Fruit fly (Drosophila melanogaster) whole organism, pupa: ENCODE results near the gene CG31213.

ENCODE experiments used
- CG10348 ChIP-seq: fragments of 200-800 bp; sonication (Bioruptor generic); IDR thresholded peaks from 2 replicates; pipeline ENCODE4 v1.3.6; 2022; ENCODE audit warnings: missing biosample characterization, missing genetic modification characterization
- CG12605 ChIP-seq: fragments of 200-800 bp; sonication (Bioruptor generic); IDR thresholded peaks from 2 replicates; pipeline ENCODE4 v1.3.6; 2022; ENCODE audit warnings: missing biosample characterization, missing genetic modification characterization
- CG13204 ChIP-seq: fragments of 200-800 bp; sonication (Bioruptor generic); optimal IDR thresholded peaks from 2 replicates; lab custom pipeline; 2018; ENCODE audit warnings: missing biosample characterization, mild to moderate bottlenecking, missing genetic modification characterization, moderate library complexity
- CG14655 ChIP-seq: fragments of 200-800 bp; sonication (Bioruptor generic); optimal IDR thresholded peaks from 3 replicates; lab custom pipeline; 2017; ENCODE audit warnings: mild to moderate bottlenecking, missing biosample characterization, missing genetic modification reagents, missing genetic modification characterization
- CG15710 ChIP-seq: fragments of 200-800 bp; sonication (Bioruptor generic); optimal IDR thresholded peaks from 2 replicates; lab custom pipeline; 2018; ENCODE audit warnings: missing biosample characterization, mild to moderate bottlenecking, missing genetic modification characterization, moderate library complexity
- CG17806 ChIP-seq: fragments of 200-800 bp; sonication (Bioruptor generic); optimal IDR thresholded peaks from 2 replicates; lab custom pipeline; 2018; ENCODE audit warnings: missing biosample characterization, mild to moderate bottlenecking, missing genetic modification characterization, moderate library complexity
- CG32121 ChIP-seq: fragments of 200-800 bp; sonication (Bioruptor generic); IDR thresholded peaks from 2 replicates; pipeline ENCODE4 v1.3.6; 2022; ENCODE audit warnings: missing biosample characterization, missing genetic modification characterization
- CG34367 ChIP-seq: fragments of 200-800 bp; sonication (Bioruptor generic); optimal IDR thresholded peaks from 2 replicates; lab custom pipeline; 2018; ENCODE audit warnings: missing biosample characterization, mild to moderate bottlenecking, missing genetic modification characterization
- CG4496 ChIP-seq: fragments of 200-800 bp; sonication (Bioruptor generic); IDR thresholded peaks from 3 replicates; pipeline ENCODE4 v1.3.6; 2022; ENCODE audit warnings: missing biosample characterization, missing genetic modification characterization
- CG8159 ChIP-seq: fragments of 200-800 bp; sonication (Bioruptor generic); optimal IDR thresholded peaks from 3 replicates; lab custom pipeline; 2018; ENCODE audit warnings: missing biosample characterization, mild to moderate bottlenecking, missing genetic modification characterization, moderate library complexity
- CG8301 ChIP-seq: fragments of 200-800 bp; sonication (Bioruptor generic); optimal IDR thresholded peaks from 2 replicates; lab custom pipeline; 2018; ENCODE audit warnings: missing biosample characterization, mild to moderate bottlenecking, missing genetic modification characterization
- CG9948 ChIP-seq: fragments of 200-800 bp; sonication (Bioruptor generic); optimal IDR thresholded peaks from 2 replicates; lab custom pipeline; 2018; ENCODE audit warnings: missing biosample characterization, mild to moderate bottlenecking, missing genetic modification characterization, moderate library complexity
- D1 ChIP-seq: fragments of 200-800 bp; sonication (Bioruptor generic); optimal IDR thresholded peaks from 2 replicates; lab custom pipeline; 2018; ENCODE audit warnings: missing biosample characterization, mild to moderate bottlenecking, missing genetic modification characterization, moderate library complexity
- EcR ChIP-seq: fragments of 200-800 bp; sonication (Bioruptor generic); optimal IDR thresholded peaks from 3 replicates; lab custom pipeline; 2019; ENCODE audit warnings: missing biosample characterization, missing genetic modification characterization, mild to moderate bottlenecking, moderate library complexity, missing genetic modification reagents
- Ets98B ChIP-seq: fragments of 200-800 bp; sonication (Bioruptor generic); IDR thresholded peaks from 2 replicates; pipeline ENCODE4 v1.3.6; 2022; ENCODE audit warnings: missing biosample characterization, missing genetic modification characterization
- Pif1A ChIP-seq: fragments of 200-800 bp; sonication (Bioruptor generic); optimal IDR thresholded peaks from 3 replicates; lab custom pipeline; 2016; ENCODE audit warnings: missing biosample characterization, missing genetic modification characterization
- Pif1B ChIP-seq: fragments of 200-800 bp; sonication (Bioruptor generic); optimal IDR thresholded peaks from 3 replicates; lab custom pipeline; 2016; ENCODE audit warnings: missing biosample characterization, missing genetic modification characterization
- Snoo ChIP-seq: fragments of 200-800 bp; sonication (Bioruptor generic); optimal IDR thresholded peaks from 3 replicates; lab custom pipeline; 2017; ENCODE audit warnings: missing biosample characterization, mild to moderate bottlenecking, missing genetic modification characterization, inconsistent platforms
- fd96Ca ChIP-seq: fragments of 200-800 bp; sonication (Bioruptor generic); IDR thresholded peaks from 3 replicates; pipeline ENCODE4 v1.3.6; 2022; ENCODE audit warnings: missing biosample characterization, missing genetic modification characterization
- gl ChIP-seq: fragments of 200-800 bp; sonication (Bioruptor generic); optimal IDR thresholded peaks from 2 replicates; lab custom pipeline; 2018; ENCODE audit warnings: missing biosample characterization, mild to moderate bottlenecking, missing genetic modification characterization
- rn ChIP-seq: fragments of 200-800 bp; sonication (Bioruptor generic); IDR thresholded peaks from 2 replicates; pipeline ENCODE4 v1.3.6; 2022; ENCODE audit warnings: missing biosample characterization, missing genetic modification characterization

The CG31213 gene

DNA sequence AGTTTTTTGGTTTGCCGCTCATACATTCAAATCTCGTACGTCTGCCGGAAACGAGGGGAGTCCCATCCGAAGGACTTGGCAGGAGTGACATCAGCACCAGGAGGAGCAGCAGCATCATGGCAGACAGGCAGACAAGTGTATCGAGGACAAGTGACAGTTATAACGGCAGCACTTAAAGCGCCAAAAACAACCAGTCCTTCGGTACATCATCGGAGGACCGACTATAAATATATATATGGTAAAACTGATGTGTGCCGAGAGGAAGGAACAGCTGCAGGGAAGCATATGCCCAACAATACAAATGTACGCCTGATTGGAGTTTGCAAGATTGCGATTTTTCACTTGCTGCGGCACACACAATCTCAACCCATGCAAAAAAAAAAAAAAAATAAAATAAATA lies 4.0 kb upstream of the CG31213 start:
- TF ChIP-seq CG9948 (tag; lab: Kevin White, UChicago): no peak
- TF ChIP-seq Pif1B: no peak

DNA sequence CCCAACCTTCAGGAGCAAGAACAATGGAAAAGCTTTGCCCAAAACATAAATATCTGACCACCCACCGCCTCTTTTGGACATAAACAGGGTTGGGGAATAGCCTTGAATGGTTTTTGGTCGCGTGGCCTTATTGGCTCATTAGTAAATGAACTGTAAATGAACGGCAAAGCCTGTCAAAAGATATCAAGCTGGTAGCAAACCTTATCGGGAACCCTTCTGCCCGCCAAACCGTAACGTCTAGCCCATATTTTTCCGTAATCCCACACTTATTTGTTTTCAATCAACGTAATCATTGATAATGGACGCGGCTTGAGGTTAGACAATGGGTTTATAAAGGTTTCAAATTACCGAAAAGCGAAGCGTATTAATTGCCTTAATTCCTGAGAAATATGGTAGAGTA lies 12.7 kb downstream of the CG31213 start:
- TF ChIP-seq CG32121 (GFP tag; lab: Robert Waterston, UW) (no peak), CG34367 (tag; lab: Kevin White, UChicago) (no peak), CG8301 (tag; lab: Kevin White, UChicago) (no peak), EcR (GFP tag; lab: Kevin White, UChicago) (no peak), CG17806 (tag; lab: Kevin White, UChicago) (no peak), CG12605 (GFP tag; lab: Robert Waterston, UW) (no peak), CG8159 (no peak), Snoo (no peak), Pif1B (no peak), CG14655 (no peak), CG9948 (tag; lab: Kevin White, UChicago) (no peak), CG10348 (GFP tag; lab: Robert Waterston, UW) (no peak), D1 (tag; lab: Kevin White, UChicago) (no peak), Ets98B (no peak), CG4496 (GFP tag; lab: Robert Waterston, UW) (no peak)

DNA sequence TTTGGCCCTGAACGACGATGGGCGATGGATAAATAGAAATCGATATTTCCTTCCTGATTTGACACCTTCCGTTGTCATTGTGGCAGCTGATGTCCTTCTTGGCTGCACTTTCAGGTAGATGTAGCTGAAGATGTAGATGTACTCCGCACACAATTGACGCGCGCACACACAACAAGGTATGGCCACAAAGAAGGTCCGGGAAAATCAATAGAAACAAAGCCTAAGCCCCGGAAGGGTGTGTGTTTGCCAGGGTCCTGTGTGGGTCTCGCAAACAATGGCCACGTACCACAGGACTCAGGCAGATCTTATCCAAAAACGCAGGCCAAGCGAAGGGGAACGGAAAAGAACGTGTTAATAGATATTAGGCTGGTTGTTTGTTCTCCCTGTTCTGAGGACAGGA lies 22.7 kb downstream of the CG31213 start:
- TF ChIP-seq fd96Ca: no peak
- TF ChIP-seq D1 (tag; lab: Kevin White, UChicago): no peak
- TF ChIP-seq Ets98B: no peak
- TF ChIP-seq CG8159: no peak
- no peak for TF ChIP-seq CG17806 (tag; lab: Kevin White, UChicago)
- no peak for TF ChIP-seq CG10348 (GFP tag; lab: Robert Waterston, UW)
- no peak for TF ChIP-seq CG4496 (GFP tag; lab: Robert Waterston, UW)
- TF ChIP-seq CG15710: no peak
- TF ChIP-seq, all 21 proteins: peak for 0

DNA sequence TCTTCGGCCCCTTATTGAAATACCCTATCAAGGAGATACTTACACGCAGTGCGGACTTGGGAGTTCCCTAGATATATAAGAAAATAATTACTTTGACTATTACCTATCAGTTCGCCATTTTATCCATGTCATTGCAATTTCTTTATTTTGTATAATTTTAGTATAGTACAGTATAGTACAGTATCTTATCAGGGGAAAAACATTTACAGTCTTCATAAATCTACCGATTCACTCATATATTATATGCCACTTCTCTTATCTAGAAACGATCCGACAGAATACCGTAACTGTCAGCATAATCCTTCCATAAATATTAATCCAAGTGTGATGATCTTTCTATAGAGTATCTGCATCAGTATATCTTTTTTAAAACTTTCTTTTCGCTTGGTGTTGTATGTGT lies 23.7 kb downstream of the CG31213 start:
- no peak for TF ChIP-seq CG9948 (tag; lab: Kevin White, UChicago)
- TF ChIP-seq CG10348 (GFP tag; lab: Robert Waterston, UW): no peak
- TF ChIP-seq CG4496 (GFP tag; lab: Robert Waterston, UW): peak; percentile 30; the same call in 1 of the 3 replicates
- no peak for TF ChIP-seq gl (tag; lab: Kevin White, UChicago)
- peak; percentile 69 for TF ChIP-seq CG14655
- peak; percentile 36; the same call in 1 of the 2 replicates for TF ChIP-seq CG32121 (GFP tag; lab: Robert Waterston, UW)
- TF ChIP-seq CG13204 (GFP tag; lab: Kevin White, UChicago): no peak
- TF ChIP-seq CG15710: no peak
- TF ChIP-seq rn (GFP tag; lab: Robert Waterston, UW): no peak
- peak; percentile 33 for TF ChIP-seq Pif1A (GFP tag; lab: Kevin White, UChicago)
- no peak for TF ChIP-seq fd96Ca
- no peak for TF ChIP-seq EcR (GFP tag; lab: Kevin White, UChicago)
- no peak for TF ChIP-seq CG17806 (tag; lab: Kevin White, UChicago)
- peak; percentile 60 for TF ChIP-seq CG8301 (tag; lab: Kevin White, UChicago)
- TF ChIP-seq CG8159: peak; percentile 9
- no peak for TF ChIP-seq Pif1B

DNA sequence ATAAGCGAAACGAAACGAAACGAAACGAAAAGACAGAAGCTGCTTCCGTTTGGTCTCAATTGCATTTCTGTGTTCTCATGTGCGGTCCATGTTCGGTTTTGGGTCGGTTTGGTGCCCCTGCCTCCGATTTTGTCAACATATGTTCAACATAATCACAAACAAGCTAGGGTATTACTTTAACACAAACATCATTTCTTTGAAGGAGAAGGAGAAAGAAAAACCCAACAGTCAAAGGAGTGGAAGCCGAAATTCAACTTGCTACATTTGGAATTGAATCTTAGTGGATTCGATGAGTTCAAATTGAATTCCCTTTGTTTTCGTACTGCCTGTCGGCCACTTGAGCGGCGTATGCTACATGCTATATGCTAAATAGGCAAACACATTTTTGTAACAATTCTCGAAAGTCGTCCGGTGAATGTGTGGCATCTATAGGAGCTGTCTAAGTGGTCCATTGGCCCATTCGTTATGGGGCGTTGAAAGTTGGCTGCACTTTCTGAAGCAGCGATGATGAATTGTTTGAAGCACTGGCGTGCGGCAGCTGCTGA lies 24.9 kb downstream of the CG31213 start:
- TF ChIP-seq CG14655 (no peak), gl (tag; lab: Kevin White, UChicago) (no peak), fd96Ca (no peak), CG13204 (GFP tag; lab: Kevin White, UChicago) (no peak), Pif1A (GFP tag; lab: Kevin White, UChicago) (no peak), CG8301 (tag; lab: Kevin White, UChicago) (no peak), CG15710 (no peak), CG32121 (GFP tag; lab: Robert Waterston, UW) (no peak)

DNA sequence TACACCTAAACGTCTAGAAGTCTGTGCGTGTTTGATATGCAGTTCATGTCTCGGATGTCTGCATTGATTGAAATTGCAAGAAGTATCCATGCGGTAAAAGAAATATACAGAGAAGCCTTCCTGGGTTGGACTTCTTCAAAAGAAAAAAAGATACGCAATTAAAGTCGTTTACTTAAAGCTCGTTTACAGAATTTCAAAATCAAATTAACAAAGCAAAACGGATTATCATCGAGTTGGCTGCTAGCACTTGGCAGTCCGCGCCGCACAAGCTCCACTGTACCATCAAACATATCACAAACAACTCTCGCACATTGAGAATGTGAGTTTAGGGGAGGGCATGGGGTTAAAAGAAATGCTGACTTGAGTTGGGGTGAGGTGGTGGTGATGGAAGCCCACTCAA lies 25.7 kb downstream of the CG31213 start:
- peak; percentile 72 for TF ChIP-seq CG8301 (tag; lab: Kevin White, UChicago)
- TF ChIP-seq Snoo: peak; percentile 23
- TF ChIP-seq Ets98B: peak; percentile 71
- peak; percentile 29 for TF ChIP-seq gl (tag; lab: Kevin White, UChicago)
- peak; percentile 80 for TF ChIP-seq CG14655
- TF ChIP-seq CG8159: peak; percentile 63
- peak; percentile 23 for TF ChIP-seq CG13204 (GFP tag; lab: Kevin White, UChicago)
- TF ChIP-seq CG34367 (tag; lab: Kevin White, UChicago): peak; percentile 72
- TF ChIP-seq CG9948 (tag; lab: Kevin White, UChicago): peak; percentile 66
- peak; percentile 83; the same call in 2 of the 3 replicates for TF ChIP-seq fd96Ca
- TF ChIP-seq CG32121 (GFP tag; lab: Robert Waterston, UW): peak; percentile 47; the same call in 1 of the 2 replicates
- TF ChIP-seq Pif1B: peak; percentile 49
- peak; percentile 72 for TF ChIP-seq CG17806 (tag; lab: Kevin White, UChicago)
- TF ChIP-seq CG15710: peak; percentile 69
- peak; percentile 69 for TF ChIP-seq Pif1A (GFP tag; lab: Kevin White, UChicago)
- no peak for TF ChIP-seq CG10348 (GFP tag; lab: Robert Waterston, UW)
- TF ChIP-seq rn (GFP tag; lab: Robert Waterston, UW): 0 out of 2 replicates have a peak, but pooled peaks have one; percentile 30
- peak; percentile 54 for TF ChIP-seq CG12605 (GFP tag; lab: Robert Waterston, UW)
- no peak for TF ChIP-seq EcR (GFP tag; lab: Kevin White, UChicago)
- TF ChIP-seq D1 (tag; lab: Kevin White, UChicago): no peak
- peak; percentile 89 for TF ChIP-seq CG4496 (GFP tag; lab: Robert Waterston, UW)
